Worm (Caenorhabditis elegans) whole organism, L2 larva: ENCODE data around the gene Y82E9BR.18.

Experiments
- C34F6.9 ChIP-seq: fragments of 150-350 bp; optimal IDR thresholded peaks from 2 replicates; lab custom pipeline; 2014; ENCODE audit warnings: missing biosample characterization, missing genetic modification characterization
- F13H6.1 ChIP-seq: sonication (generic microtip); optimal IDR thresholded peaks from 2 replicates; lab custom pipeline; 2016; ENCODE audit warnings: missing genetic modification characterization, missing compliant biosample characterization
- R02D3.7 ChIP-seq: fragments of 150-350 bp; optimal IDR thresholded peaks from 2 replicates; lab custom pipeline; 2014; ENCODE audit warnings: missing biosample characterization, missing genetic modification characterization
- Y55F3AM.14 ChIP-seq: fragments of 200-800 bp; sonication (Bioruptor generic); optimal IDR thresholded peaks from 2 replicates; lab custom pipeline; 2018; ENCODE audit warnings: mild to moderate bottlenecking, missing genetic modification characterization, missing compliant biosample characterization
- alr-1 ChIP-seq: fragments of 150-350 bp; optimal IDR thresholded peaks from 2 replicates; lab custom pipeline; 2014; ENCODE audit warnings: missing biosample characterization, missing genetic modification characterization
- aly-2 ChIP-seq: fragments of 150-350 bp; optimal IDR thresholded peaks from 2 replicates; lab custom pipeline; 2014; ENCODE audit warnings: missing biosample characterization, missing genetic modification characterization
- blmp-1 ChIP-seq: sonication (generic microtip); optimal IDR thresholded peaks from 2 replicates; lab custom pipeline; 2017; ENCODE audit warnings: missing genetic modification characterization, mild to moderate bottlenecking, missing compliant biosample characterization, antibody characterized with exemption, moderate library complexity; ENCODE audit not compliant: insufficient read depth
- ceh-16 ChIP-seq: fragments of 150-350 bp; optimal IDR thresholded peaks from 2 replicates; lab custom pipeline; 2014; ENCODE audit warnings: missing biosample characterization, missing genetic modification characterization
- ceh-82 ChIP-seq: fragments of 150-350 bp; optimal IDR thresholded peaks from 2 replicates; lab custom pipeline; 2014; ENCODE audit warnings: missing biosample characterization, missing genetic modification characterization
- crh-2 ChIP-seq: sonication (generic microtip); optimal IDR thresholded peaks from 2 replicates; lab custom pipeline; 2017; ENCODE audit warnings: missing biosample characterization, missing genetic modification characterization
- dmd-4 ChIP-seq: sonication (generic microtip); optimal IDR thresholded peaks from 2 replicates; lab custom pipeline; 2017; ENCODE audit warnings: missing biosample characterization, missing genetic modification characterization
- egl-27 ChIP-seq: sonication (generic microtip); optimal IDR thresholded peaks from 3 replicates; lab custom pipeline; 2017; ENCODE audit warnings: missing biosample characterization, missing genetic modification reagents, missing genetic modification characterization
- elt-1 ChIP-seq: fragments of 150-350 bp; optimal IDR thresholded peaks from 2 replicates; lab custom pipeline; 2014; ENCODE audit warnings: missing biosample characterization, missing genetic modification characterization
- elt-3 ChIP-seq: sonication (generic microtip); optimal IDR thresholded peaks from 2 replicates; lab custom pipeline; 2017; ENCODE audit warnings: missing biosample characterization, missing genetic modification characterization
- fos-1 ChIP-seq: fragments of 150-350 bp; optimal IDR thresholded peaks from 2 replicates; lab custom pipeline; 2014; ENCODE audit warnings: missing biosample characterization, missing genetic modification characterization
- gmeb-1 ChIP-seq: fragments of 150-350 bp; optimal IDR thresholded peaks from 2 replicates; lab custom pipeline; 2014; ENCODE audit warnings: missing biosample characterization, missing genetic modification characterization
- lin-11 ChIP-seq: fragments of 150-350 bp; sonication (generic microtip); optimal IDR thresholded peaks from 2 replicates; lab custom pipeline; 2014; ENCODE audit warnings: missing biosample characterization, missing genetic modification characterization, inconsistent platforms, mixed read lengths
- lin-13 ChIP-seq: fragments of 150-350 bp; optimal IDR thresholded peaks from 2 replicates; lab custom pipeline; 2014; ENCODE audit warnings: missing biosample characterization, missing genetic modification reagents, missing genetic modification characterization
- lin-39 ChIP-seq: fragments of 150-350 bp; optimal IDR thresholded peaks from 2 replicates; lab custom pipeline; 2014; ENCODE audit warnings: missing biosample characterization, missing genetic modification reagents, missing genetic modification characterization
- lsy-2 ChIP-seq, 2 experiments: fragments of 150-350 bp in 1 of 2; sonication (generic microtip) in 1 of 2; optimal IDR thresholded peaks; 2 replicates each; lab custom pipeline; 2014 to 2017; ENCODE audit warnings: missing biosample characterization in 2 of 2, missing genetic modification characterization in 2 of 2
- mab-5 ChIP-seq: fragments of 150-350 bp; optimal IDR thresholded peaks from 2 replicates; lab custom pipeline; 2014; ENCODE audit warnings: missing biosample characterization, missing genetic modification characterization
- mbf-1 ChIP-seq: sonication (generic microtip); optimal IDR thresholded peaks from 2 replicates; lab custom pipeline; 2017; ENCODE audit warnings: missing biosample characterization, missing genetic modification characterization
- mdl-1 ChIP-seq, 2 experiments: fragments of 150-350 bp in 1 of 2; sonication (generic microtip) in 1 of 2; optimal IDR thresholded peaks; 2 replicates each; lab custom pipeline; 2017; ENCODE audit warnings: missing biosample characterization in 2 of 2, missing genetic modification characterization in 2 of 2
- nhr-10 ChIP-seq: sonication (generic microtip); optimal IDR thresholded peaks from 2 replicates; lab custom pipeline; 2017; ENCODE audit warnings: missing biosample characterization, missing genetic modification characterization
- nhr-11 ChIP-seq: fragments of 150-350 bp; optimal IDR thresholded peaks from 2 replicates; lab custom pipeline; 2014; ENCODE audit warnings: missing biosample characterization, missing genetic modification characterization
- nhr-12 ChIP-seq: fragments of 150-350 bp; optimal IDR thresholded peaks from 2 replicates; lab custom pipeline; 2014; ENCODE audit warnings: missing biosample characterization, missing genetic modification characterization
- nhr-129 ChIP-seq: fragments of 150-350 bp; optimal IDR thresholded peaks from 2 replicates; lab custom pipeline; 2014; ENCODE audit warnings: missing biosample characterization, missing genetic modification characterization
- nhr-21 ChIP-seq: fragments of 150-350 bp; optimal IDR thresholded peaks from 2 replicates; lab custom pipeline; 2014; ENCODE audit warnings: missing biosample characterization, missing genetic modification characterization
- nhr-23 ChIP-seq: fragments of 150-350 bp; optimal IDR thresholded peaks from 2 replicates; lab custom pipeline; 2014; ENCODE audit warnings: missing biosample characterization, missing genetic modification reagents, missing genetic modification characterization
- nhr-237 ChIP-seq: fragments of 150-350 bp; optimal IDR thresholded peaks from 2 replicates; lab custom pipeline; 2014; ENCODE audit warnings: missing biosample characterization, missing genetic modification characterization
- nhr-6 ChIP-seq: fragments of 150-350 bp; optimal IDR thresholded peaks from 2 replicates; lab custom pipeline; 2014; ENCODE audit warnings: missing biosample characterization, missing genetic modification characterization
- peb-1 ChIP-seq: fragments of 150-350 bp; optimal IDR thresholded peaks from 2 replicates; lab custom pipeline; 2014; ENCODE audit warnings: missing biosample characterization, missing genetic modification characterization
- sem-4 ChIP-seq: fragments of 150-350 bp; optimal IDR thresholded peaks from 2 replicates; lab custom pipeline; 2014; ENCODE audit warnings: missing biosample characterization, missing genetic modification reagents, missing genetic modification characterization
- skn-1 ChIP-seq: sonication (generic microtip); optimal IDR thresholded peaks from 2 replicates; lab custom pipeline; 2017; ENCODE audit warnings: missing biosample characterization, missing genetic modification characterization
- sma-3 ChIP-seq: sonication (generic microtip); optimal IDR thresholded peaks from 2 replicates; lab custom pipeline; 2016; ENCODE audit warnings: missing genetic modification reagents, missing genetic modification characterization, missing compliant biosample characterization
- sma-9 ChIP-seq, 2 experiments: fragments of 150-350 bp in 1 of 2; sonication (generic microtip) in 1 of 2; optimal IDR thresholded peaks; 2 replicates each; lab custom pipeline; 2014 to 2016; ENCODE audit warnings: missing genetic modification characterization in 2 of 2, mild to moderate bottlenecking in 1 of 2, missing biosample characterization in 1 of 2, missing compliant biosample characterization in 1 of 2, missing genetic modification reagents in 1 of 2, moderate library complexity in 1 of 2
- snpc-4 ChIP-seq: fragments of 150-350 bp; optimal IDR thresholded peaks from 2 replicates; lab custom pipeline; 2014; ENCODE audit warnings: missing biosample characterization, missing genetic modification characterization
- unc-39 ChIP-seq: fragments of 150-350 bp; optimal IDR thresholded peaks from 2 replicates; lab custom pipeline; 2014; ENCODE audit warnings: missing biosample characterization, missing genetic modification characterization
- unc-55 ChIP-seq: fragments of 150-350 bp; sonication (generic microtip); optimal IDR thresholded peaks from 3 replicates; lab custom pipeline; 2014; ENCODE audit warnings: missing biosample characterization, missing genetic modification reagents, missing genetic modification characterization
- unc-62 ChIP-seq: fragments of 150-350 bp; optimal IDR thresholded peaks from 2 replicates; lab custom pipeline; 2014; ENCODE audit warnings: missing biosample characterization, missing genetic modification reagents, missing genetic modification characterization
- zag-1 ChIP-seq: fragments of 150-350 bp; optimal IDR thresholded peaks from 2 replicates; lab custom pipeline; 2014; ENCODE audit warnings: missing biosample characterization, missing genetic modification characterization
- ztf-1 ChIP-seq: fragments of 200-800 bp; sonication (Bioruptor generic); conservative IDR thresholded peaks from 2 replicates; pipeline ENCODE4 v1.3.6; 2022; ENCODE audit warnings: missing genetic modification characterization, missing compliant biosample characterization
- ztf-11 ChIP-seq: sonication (generic microtip); optimal IDR thresholded peaks from 2 replicates; lab custom pipeline; 2017; ENCODE audit warnings: missing biosample characterization, missing genetic modification characterization
- ztf-4 ChIP-seq: fragments of 150-350 bp; optimal IDR thresholded peaks from 2 replicates; lab custom pipeline; 2014; ENCODE audit warnings: missing biosample characterization, missing genetic modification characterization

Y82E9BR.18 gene

ce11 chrIII:1419700-1420356 is 63.5 kb downstream of the Y82E9BR.18 start (continued):
- TF ChIP-seq crh-2 (tag; lab: Kevin White, UChicago) (peak; percentile 65), lin-11 (tag; lab: Kevin White, UChicago) (no peak), R02D3.7 (tag; lab: Kevin White, UChicago) (no peak), lsy-2 (tag; optimal IDR thresholded peaks at IDR 0.05; lab: Kevin White, UChicago) (peak; percentile 73 to 83), C34F6.9 (tag; lab: Kevin White, UChicago) (peak; percentile 9), nhr-11 (tag; lab: Kevin White, UChicago) (peak; percentile 61), aly-2 (tag; lab: Kevin White, UChicago) (peak; percentile 49), elt-1 (tag; lab: Kevin White, UChicago) (no peak), sma-3 (peak; percentile 70), elt-3 (no peak)

- no peak for TF ChIP-seq ceh-82 (tag; lab: Kevin White, UChicago)
- no peak for TF ChIP-seq nhr-12 (tag; lab: Kevin White, UChicago)
- TF ChIP-seq aly-2 (tag; lab: Kevin White, UChicago) = no peak
- TF ChIP-seq mab-5 (tag; lab: Kevin White, UChicago) = no peak
- TF ChIP-seq ztf-4 (tag; lab: Kevin White, UChicago) = no peak
- no peak for TF ChIP-seq elt-3
- TF ChIP-seq gmeb-1 (tag; lab: Kevin White, UChicago) = no peak
- TF ChIP-seq nhr-129 (tag; lab: Kevin White, UChicago) = no peak
- TF ChIP-seq nhr-237 (tag; lab: Kevin White, UChicago) = no peak
- TF ChIP-seq nhr-21 = no peak
- TF ChIP-seq ztf-1 (GFP tag; lab: Robert Waterston, UW) = no peak
- TF ChIP-seq crh-2 (tag; lab: Kevin White, UChicago) = no peak
- TF ChIP-seq zag-1 (tag; lab: Kevin White, UChicago) = no peak
- no peak for TF ChIP-seq lin-39
- TF ChIP-seq nhr-11 (tag; lab: Kevin White, UChicago) = no peak
- TF ChIP-seq lsy-2 (tag; optimal IDR thresholded peaks at IDR 0.05; lab: Kevin White, UChicago) = no peak
These were observed 64.1 kb downstream of the Y82E9BR.18 start, which contains the start of gene Y82E9BR.3 for ce11 chrIII:1419146-1419636. Gene Y82E9BR.3, plus strand, starts transcription at chrIII:1419196.

- TF ChIP-seq mab-5 (tag; lab: Kevin White, UChicago) (peak; percentile 40), elt-3 (no peak), nhr-12 (tag; lab: Kevin White, UChicago) (no peak), C34F6.9 (tag; lab: Kevin White, UChicago) (peak; percentile 89), F13H6.1 (tag; lab: Kevin White, UChicago) (peak; percentile 86), nhr-237 (tag; lab: Kevin White, UChicago) (peak; percentile 37), skn-1 (no peak), nhr-6 (tag; lab: Kevin White, UChicago) (peak; percentile 61), nhr-23 (no peak), gmeb-1 (tag; lab: Kevin White, UChicago) (peak; percentile 63), aly-2 (tag; lab: Kevin White, UChicago) (no peak), nhr-11 (tag; lab: Kevin White, UChicago) (no peak), mbf-1 (no peak), ceh-16 (tag; lab: Kevin White, UChicago) (peak; percentile 79), ztf-11 (tag; lab: Kevin White, UChicago) (no peak), crh-2 (tag; lab: Kevin White, UChicago) (peak; percentile 88), nhr-10 (tag; lab: Kevin White, UChicago) (no peak), nhr-21 (peak; percentile 77), unc-55 (GFP tag; lab: Kevin White, UChicago) (peak; percentile 95), lsy-2 (tag; optimal IDR thresholded peaks at IDR 0.05; lab: Kevin White, UChicago) (peak; percentile 98 to 99), sem-4 (peak; percentile 47), fos-1 (tag; lab: Kevin White, UChicago) (peak; percentile 75), dmd-4 (tag; lab: Kevin White, UChicago) (no peak), lin-11 (tag; lab: Kevin White, UChicago) (peak; percentile 90), ztf-4 (tag; lab: Kevin White, UChicago) (peak; percentile 63), blmp-1 (peak; percentile 2), R02D3.7 (tag; lab: Kevin White, UChicago) (no peak), alr-1 (no peak), egl-27 (tag; lab: Kevin White, UChicago) (peak; percentile 30), sma-9 (GFP tag; optimal IDR thresholded peaks at IDR 0.05; lab: Kevin White, UChicago) (peak; percentile 88), sma-9 (tag; optimal IDR thresholded peaks at IDR 0.05; lab: Kevin White, UChicago) (no peak), mdl-1 (tag; optimal IDR thresholded peaks at IDR 0.05; lab: Kevin White, UChicago) (peak; percentile 5 to 75), Y55F3AM.14 (GFP tag; lab: Kevin White, UChicago) (peak; percentile 67), snpc-4 (peak; percentile 59), elt-1 (tag; lab: Kevin White, UChicago) (no peak), lin-13 (GFP tag; lab: Kevin White, UChicago) (peak; percentile 96), zag-1 (tag; lab: Kevin White, UChicago) (peak; percentile 14), unc-39 (no peak), unc-62 (GFP tag; lab: Kevin White, UChicago) (no peak), ceh-82 (tag; lab: Kevin White, UChicago) (peak; percentile 21), peb-1 (tag; lab: Kevin White, UChicago) (no peak)
These were observed 64.6 kb downstream of the Y82E9BR.18 start for ce11 chrIII:1418709-1419108.
